Worm (Caenorhabditis elegans) whole organism, mixed stage, embryonic: ENCODE data around the gene oac-21.

Experiments
- lin-32 ChIP-seq: fragments of 200-800 bp; sonication (Bioruptor generic); optimal IDR thresholded peaks from 2 replicates; lab custom pipeline; 2018; ENCODE audit warnings: mild to moderate bottlenecking, missing genetic modification characterization, missing compliant biosample characterization
- nhr-76 ChIP-seq: sonication (generic microtip); optimal IDR thresholded peaks from 2 replicates; lab custom pipeline; 2017; ENCODE audit warnings: missing biosample characterization, missing genetic modification characterization
- tbx-8 ChIP-seq: fragments of 200-800 bp; sonication (Bioruptor generic); optimal IDR thresholded peaks from 2 replicates; lab custom pipeline; 2018; ENCODE audit warnings: mild to moderate bottlenecking, missing genetic modification characterization, moderate library complexity, missing compliant biosample characterization
- unc-120 ChIP-seq: sonication (generic microtip); optimal IDR thresholded peaks from 2 replicates; lab custom pipeline; 2017; ENCODE audit warnings: missing genetic modification characterization, missing compliant biosample characterization; ENCODE audit not compliant: poor library complexity, severe bottlenecking
- unc-39 ChIP-seq: fragments of 150-350 bp; optimal IDR thresholded peaks from 2 replicates; lab custom pipeline; 2014; ENCODE audit warnings: missing biosample characterization, missing genetic modification characterization

DNA sequence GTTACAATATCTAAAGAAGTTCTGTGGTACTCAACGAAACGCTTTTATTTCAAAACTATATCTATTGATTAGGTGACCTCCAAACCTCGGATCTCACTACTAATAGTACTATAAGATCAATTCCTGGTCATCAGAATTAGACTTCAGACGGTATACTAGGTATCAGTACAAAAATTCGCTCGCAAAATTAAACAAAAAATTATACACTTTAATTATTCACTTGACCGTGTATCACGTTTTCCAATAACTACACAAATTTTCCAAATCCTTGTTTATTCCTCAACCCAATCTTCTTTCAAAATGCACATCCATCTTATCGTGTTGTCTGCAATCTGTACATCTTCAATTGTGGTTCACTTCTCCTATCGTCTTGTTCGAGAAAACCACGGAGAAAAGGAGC, 29.1 kb downstream of the oac-21 start, which contains the start of gene F56D6.23:
- TF ChIP-seq tbx-8 = no peak
- TF ChIP-seq lin-32 = no peak
- no peak for TF ChIP-seq nhr-76 (tag; lab: Kevin White, UChicago)
- no peak for TF ChIP-seq unc-120
- TF ChIP-seq unc-39 (tag; lab: Kevin White, UChicago) = no peak
